Worm (Caenorhabditis elegans): Measurements from ENCODE around the gene srx-82.

DNA sequence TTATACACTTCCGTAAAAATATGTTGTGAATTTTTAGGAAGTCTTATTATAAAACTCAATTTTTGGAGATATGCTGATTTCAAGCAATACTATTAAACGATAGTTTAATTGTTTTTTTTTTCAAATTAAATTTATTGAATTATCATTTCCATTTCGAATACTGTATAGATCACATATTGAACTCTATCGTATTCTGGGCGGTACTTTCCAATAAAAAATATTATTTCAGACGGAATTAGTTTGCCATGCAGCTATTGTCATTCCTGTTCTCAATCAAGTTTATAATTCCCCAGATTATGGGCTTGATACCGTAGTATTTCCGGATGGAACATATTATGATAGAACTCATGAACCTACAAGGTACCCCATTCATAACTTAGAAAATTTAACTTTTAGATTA lies 15.0 kb upstream of the srx-82 start:
- peak; percentile 39 for TF ChIP-seq nhr-28 (tag; optimal IDR thresholded peaks at IDR 0.05)
- no peak for TF ChIP-seq fos-1 (tag; optimal IDR thresholded peaks at IDR 0.05)
- TF ChIP-seq set-16 (GFP tag; IDR thresholded peaks at IDR 0.05) = no peak
- no peak for TF ChIP-seq egl-43 (GFP tag; IDR thresholded peaks at IDR 0.05)
- TF ChIP-seq Y48G9A.11 (GFP tag; IDR thresholded peaks at IDR 0.05) = no peak
- no peak for TF ChIP-seq ZK546.5 (tag; optimal IDR thresholded peaks at IDR 0.05)
- no peak for TF ChIP-seq spr-1 (tag; optimal IDR thresholded peaks at IDR 0.05)
- no peak for TF ChIP-seq daf-8 (GFP tag; IDR thresholded peaks at IDR 0.05)
- no peak for TF ChIP-seq unc-62 (GFP tag; optimal IDR thresholded peaks at IDR 0.05 in 1 of 2)
- TF ChIP-seq unc-62 (tag; optimal IDR thresholded peaks at IDR 0.05) = no peak
- TF ChIP-seq cey-2 (tag; optimal IDR thresholded peaks at IDR 0.05; ENCODE audit: borderline replicate concordance, insufficient read depth) = no peak
